Worm (Caenorhabditis elegans) whole organism, L1 larva: ENCODE data around the gene col-175.

Source experiments
- blmp-1 ChIP-seq: fragments of 150-350 bp; optimal IDR thresholded peaks from 2 replicates; lab custom pipeline; 2014; ENCODE audit warnings: missing biosample characterization, missing genetic modification characterization
- dpl-1 ChIP-seq, 3 experiments: fragments of 150-350 bp in 2 of 3; sonication (generic microtip) in 1 of 3; optimal IDR thresholded peaks; 2 replicates each; lab custom pipeline; 2014 to 2017; ENCODE audit warnings: missing biosample characterization in 3 of 3, missing genetic modification characterization in 3 of 3, missing genetic modification reagents in 3 of 3
- dsc-1 ChIP-seq: sonication (generic microtip); optimal IDR thresholded peaks from 2 replicates; lab custom pipeline; 2016; ENCODE audit warnings: mild to moderate bottlenecking, missing genetic modification characterization, missing compliant biosample characterization
- fos-1 ChIP-seq: fragments of 150-350 bp; optimal IDR thresholded peaks from 2 replicates; lab custom pipeline; 2014; ENCODE audit warnings: missing biosample characterization, missing genetic modification characterization
- pqm-1 ChIP-seq: sonication (generic microtip); optimal IDR thresholded peaks from 3 replicates; lab custom pipeline; 2017; ENCODE audit warnings: missing biosample characterization, missing genetic modification characterization
- snpc-4 ChIP-seq: fragments of 150-350 bp; optimal IDR thresholded peaks from 2 replicates; lab custom pipeline; 2014; ENCODE audit warnings: missing biosample characterization, missing genetic modification characterization
- ztf-11 ChIP-seq, 2 experiments: sonication (generic microtip); optimal IDR thresholded peaks; 2 replicates each; lab custom pipeline; 2016 to 2017; ENCODE audit warnings: missing genetic modification characterization in 2 of 2, missing biosample characterization in 1 of 2, missing compliant biosample characterization in 1 of 2

- TF ChIP-seq dpl-1 (GFP tag; optimal IDR thresholded peaks at IDR 0.05; lab: Kevin White, UChicago): no peak
- TF ChIP-seq dsc-1 (tag; lab: Kevin White, UChicago): no peak
- TF ChIP-seq pqm-1 (tag; lab: Kevin White, UChicago): no peak
- no peak for TF ChIP-seq ztf-11 (tag; optimal IDR thresholded peaks at IDR 0.05; lab: Kevin White, UChicago)
- TF ChIP-seq fos-1 (tag; lab: Kevin White, UChicago): no peak
- TF ChIP-seq blmp-1 (tag; lab: Kevin White, UChicago): no peak
- no peak for TF ChIP-seq snpc-4
These were observed 21.7 kb downstream of the col-175 start for ce11 chrX:9212675-9213074.
